Worm (Caenorhabditis elegans) whole organism, L2 larva: ENCODE data around the gene cbs-1.

Experiments used
- aly-2 ChIP-seq: fragments of 150-350 bp; optimal IDR thresholded peaks from 2 replicates; lab custom pipeline; 2014; ENCODE audit warnings: missing biosample characterization, missing genetic modification characterization
- ama-1 ChIP-seq: fragments of 150-350 bp; optimal IDR thresholded peaks from 2 replicates; lab custom pipeline; 2018; ENCODE audit warnings: inconsistent platforms
- crh-2 ChIP-seq: sonication (generic microtip); optimal IDR thresholded peaks from 2 replicates; lab custom pipeline; 2017; ENCODE audit warnings: missing biosample characterization, missing genetic modification characterization
- mab-5 ChIP-seq: fragments of 150-350 bp; optimal IDR thresholded peaks from 2 replicates; lab custom pipeline; 2014; ENCODE audit warnings: missing biosample characterization, missing genetic modification characterization
- mdl-1 ChIP-seq, 2 experiments: fragments of 150-350 bp in 1 of 2; sonication (generic microtip) in 1 of 2; optimal IDR thresholded peaks; 2 replicates each; lab custom pipeline; 2017; ENCODE audit warnings: missing biosample characterization in 2 of 2, missing genetic modification characterization in 2 of 2
- nhr-11 ChIP-seq: fragments of 150-350 bp; optimal IDR thresholded peaks from 2 replicates; lab custom pipeline; 2014; ENCODE audit warnings: missing biosample characterization, missing genetic modification characterization
- nhr-12 ChIP-seq: fragments of 150-350 bp; optimal IDR thresholded peaks from 2 replicates; lab custom pipeline; 2014; ENCODE audit warnings: missing biosample characterization, missing genetic modification characterization
- nhr-237 ChIP-seq: fragments of 150-350 bp; optimal IDR thresholded peaks from 2 replicates; lab custom pipeline; 2014; ENCODE audit warnings: missing biosample characterization, missing genetic modification characterization
- nhr-25 ChIP-seq: fragments of 150-350 bp; sonication (generic microtip); optimal IDR thresholded peaks from 3 replicates; lab custom pipeline; 2014; ENCODE audit warnings: missing biosample characterization, missing genetic modification characterization
- nhr-6 ChIP-seq: fragments of 150-350 bp; optimal IDR thresholded peaks from 2 replicates; lab custom pipeline; 2014; ENCODE audit warnings: missing biosample characterization, missing genetic modification characterization
- skn-1 ChIP-seq: sonication (generic microtip); optimal IDR thresholded peaks from 2 replicates; lab custom pipeline; 2017; ENCODE audit warnings: missing biosample characterization, missing genetic modification characterization
- sma-3 ChIP-seq: sonication (generic microtip); optimal IDR thresholded peaks from 2 replicates; lab custom pipeline; 2016; ENCODE audit warnings: missing genetic modification reagents, missing genetic modification characterization, missing compliant biosample characterization
- ztf-11 ChIP-seq: sonication (generic microtip); optimal IDR thresholded peaks from 2 replicates; lab custom pipeline; 2017; ENCODE audit warnings: missing biosample characterization, missing genetic modification characterization
- ztf-4 ChIP-seq: fragments of 150-350 bp; optimal IDR thresholded peaks from 2 replicates; lab custom pipeline; 2014; ENCODE audit warnings: missing biosample characterization, missing genetic modification characterization

- TF ChIP-seq nhr-6 (tag; lab: Kevin White, UChicago) (no peak), nhr-11 (tag; lab: Kevin White, UChicago) (no peak), mdl-1 (tag; optimal IDR thresholded peaks at IDR 0.05; lab: Kevin White, UChicago) (peak in 1 of 2 experiments; percentile 44), ztf-4 (no peak), mab-5 (tag; lab: Kevin White, UChicago) (no peak), nhr-12 (tag; lab: Kevin White, UChicago) (no peak), skn-1 (tag; lab: Kevin White, UChicago) (peak; percentile 4), crh-2 (tag; lab: Kevin White, UChicago) (peak; percentile 76), ama-1 (lab: Kevin White, UChicago) (no peak), nhr-25 (peak; percentile 72), ztf-11 (tag; lab: Kevin White, UChicago) (no peak), nhr-237 (tag; lab: Kevin White, UChicago) (no peak), aly-2 (tag; lab: Kevin White, UChicago) (no peak), sma-3 (GFP tag; lab: Kevin White, UChicago) (peak; percentile 88)
These were observed 2.5 kb upstream of the cbs-1 start for ce11 chrX:10051625-10052024.
